Worm (Caenorhabditis elegans) whole organism, L4 larva: ENCODE measurements around the gene fbxb-97.

Experiments
- Y105C5A.15 ChIP-seq: fragments of 200-800 bp; sonication (Bioruptor generic); IDR thresholded peaks from 2 replicates; pipeline ENCODE4 v1.3.6; 2022; ENCODE audit warnings: missing genetic modification characterization, missing compliant biosample characterization
- lim-7 ChIP-seq: fragments of 200-800 bp; sonication (Bioruptor generic); IDR thresholded peaks from 2 replicates; pipeline ENCODE4 v1.3.6; 2022; ENCODE audit warnings: missing genetic modification characterization, missing compliant biosample characterization
- snpc-4 ChIP-seq: fragments of 150-350 bp; optimal IDR thresholded peaks from 2 replicates; lab custom pipeline; 2014; ENCODE audit warnings: missing biosample characterization, missing genetic modification characterization
- unc-130 ChIP-seq: sonication (generic microtip); optimal IDR thresholded peaks from 2 replicates; lab custom pipeline; 2016; ENCODE audit warnings: missing genetic modification reagents, missing genetic modification characterization, missing compliant biosample characterization

DNA sequence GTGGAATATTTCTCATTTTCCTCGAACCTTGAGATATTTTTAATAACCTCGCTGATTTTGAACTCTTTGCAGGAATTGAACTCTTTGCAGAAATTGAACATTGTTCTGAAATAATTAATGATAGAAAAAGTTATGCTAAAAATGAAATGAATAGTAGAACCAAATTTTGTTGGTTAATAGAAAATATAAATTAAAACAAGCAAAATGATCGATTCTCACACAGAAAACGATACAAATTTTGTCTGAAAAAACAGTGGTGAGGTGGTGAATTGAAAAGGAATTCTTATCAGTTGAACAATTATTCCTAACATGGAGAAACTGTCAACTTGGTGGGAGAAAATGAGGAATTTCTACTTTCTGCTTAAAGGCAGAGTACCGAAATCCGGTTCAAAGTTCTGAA lies 36.7 kb upstream of the fbxb-97 start, which contains the start of gene math-6:
- TF ChIP-seq unc-130 = no peak
- no peak for TF ChIP-seq lim-7 (GFP tag; lab: Robert Waterston, UW)
- no peak for TF ChIP-seq snpc-4 (tag; lab: Kevin White, UChicago)
- TF ChIP-seq Y105C5A.15 (GFP tag; lab: Robert Waterston, UW) = no peak
